Worm (Caenorhabditis elegans) whole organism, L1 larva: Measurements from ENCODE around the gene C36B7.2.
A peak's percentile ranks its signal among the peaks of the same experiment; 100 is the strongest.

ENCODE experiments used
- C04F5.9 ChIP-seq: sonication (generic microtip); optimal IDR thresholded peaks from 2 replicates; lab custom pipeline; 2016; ENCODE audit warnings: missing genetic modification characterization, missing compliant biosample characterization
- C34B4.2 ChIP-seq: sonication (generic microtip); optimal IDR thresholded peaks from 2 replicates; lab custom pipeline; 2017; ENCODE audit warnings: mild to moderate bottlenecking, missing genetic modification characterization, missing compliant biosample characterization
- Y116A8C.19 ChIP-seq: sonication (generic microtip); optimal IDR thresholded peaks from 2 replicates; lab custom pipeline; 2016; ENCODE audit warnings: missing compliant biosample characterization, missing genetic modification characterization, borderline replicate concordance
- ama-1 ChIP-seq: fragments of 150-350 bp; optimal IDR thresholded peaks from 2 replicates; lab custom pipeline; 2014
- blmp-1 ChIP-seq: fragments of 150-350 bp; optimal IDR thresholded peaks from 2 replicates; lab custom pipeline; 2014; ENCODE audit warnings: missing biosample characterization, missing genetic modification characterization
- ceh-8 ChIP-seq: fragments of 200-800 bp; sonication (Bioruptor generic); optimal IDR thresholded peaks from 2 replicates; lab custom pipeline; 2018; ENCODE audit warnings: mild to moderate bottlenecking, missing genetic modification characterization, moderate library complexity, missing compliant biosample characterization
- ceh-88 ChIP-seq: fragments of 200-800 bp; sonication (Bioruptor generic); IDR thresholded peaks from 2 replicates; pipeline ENCODE4 v1.3.6; 2022; ENCODE audit warnings: missing genetic modification characterization, missing compliant biosample characterization
- ceh-90 ChIP-seq: sonication (generic microtip); optimal IDR thresholded peaks from 2 replicates; lab custom pipeline; 2016; ENCODE audit warnings: missing genetic modification characterization, missing compliant biosample characterization
- dpl-1 ChIP-seq, 3 experiments: fragments of 150-350 bp in 2 of 3; sonication (generic microtip) in 1 of 3; optimal IDR thresholded peaks; 2 replicates each; lab custom pipeline; 2014 to 2017; ENCODE audit warnings: missing biosample characterization in 3 of 3, missing genetic modification characterization in 3 of 3, missing genetic modification reagents in 3 of 3
- dsc-1 ChIP-seq: sonication (generic microtip); optimal IDR thresholded peaks from 2 replicates; lab custom pipeline; 2016; ENCODE audit warnings: mild to moderate bottlenecking, missing genetic modification characterization, missing compliant biosample characterization
- efl-1 ChIP-seq, 4 experiments: fragments of 150-350 bp; optimal IDR thresholded peaks in 3 of 4; peaks in 1 of 4; 1 replicate in 1 of 4; 2 replicates in 3 of 4; lab custom pipeline; 2014; ENCODE audit warnings: missing biosample characterization in 2 of 4, missing genetic modification characterization in 2 of 4, missing genetic modification reagents in 2 of 4
- efl-3 ChIP-seq: fragments of 200-800 bp; sonication (Bioruptor generic); optimal IDR thresholded peaks from 2 replicates; lab custom pipeline; 2018; ENCODE audit warnings: mild to moderate bottlenecking, missing genetic modification characterization, missing compliant biosample characterization
- egl-13 ChIP-seq: sonication (generic microtip); optimal IDR thresholded peaks from 2 replicates; lab custom pipeline; 2016; ENCODE audit warnings: missing genotype, missing genetic modification reagents, missing genetic modification characterization, missing compliant biosample characterization
- egl-27 ChIP-seq, 2 experiments: fragments of 150-350 bp in 1 of 2; sonication (generic microtip); optimal IDR thresholded peaks; 3 replicates each; lab custom pipeline; 2017 to 2018; ENCODE audit warnings: missing biosample characterization in 2 of 2, missing genetic modification characterization in 2 of 2, missing genetic modification reagents in 2 of 2
- fkh-4 ChIP-seq: sonication (generic microtip); optimal IDR thresholded peaks from 2 replicates; lab custom pipeline; 2016; ENCODE audit warnings: missing compliant biosample characterization, missing genetic modification characterization, borderline replicate concordance
- fos-1 ChIP-seq: fragments of 150-350 bp; optimal IDR thresholded peaks from 2 replicates; lab custom pipeline; 2014; ENCODE audit warnings: missing biosample characterization, missing genetic modification characterization
- hlh-17 ChIP-seq: fragments of 200-800 bp; sonication (Bioruptor generic); optimal IDR thresholded peaks from 2 replicates; lab custom pipeline; 2018; ENCODE audit warnings: missing genetic modification characterization, mild to moderate bottlenecking, missing compliant biosample characterization, moderate library complexity, borderline replicate concordance
- hlh-4 ChIP-seq: sonication (generic microtip); optimal IDR thresholded peaks from 2 replicates; lab custom pipeline; 2016; ENCODE audit warnings: mild to moderate bottlenecking, missing genetic modification characterization, missing compliant biosample characterization
- jun-1 ChIP-seq: fragments of 150-350 bp; optimal IDR thresholded peaks from 2 replicates; lab custom pipeline; 2014; ENCODE audit warnings: missing biosample characterization, missing genetic modification reagents, missing genetic modification characterization
- lin-14 ChIP-seq: fragments of 200-800 bp; sonication (Bioruptor generic); optimal IDR thresholded peaks from 2 replicates; lab custom pipeline; 2018; ENCODE audit warnings: mild to moderate bottlenecking, missing genetic modification characterization, moderate library complexity, missing compliant biosample characterization
- lin-15B ChIP-seq: fragments of 150-350 bp; sonication (generic microtip); optimal IDR thresholded peaks from 3 replicates; lab custom pipeline; 2014; ENCODE audit warnings: missing biosample characterization, missing genetic modification characterization
- lir-3 ChIP-seq: sonication (generic microtip); optimal IDR thresholded peaks from 2 replicates; lab custom pipeline; 2016; ENCODE audit warnings: mild to moderate bottlenecking, missing genetic modification characterization, moderate library complexity, missing compliant biosample characterization; ENCODE audit not compliant: poor library complexity
- mdl-1 ChIP-seq, 2 experiments: fragments of 150-350 bp; optimal IDR thresholded peaks; 2 replicates each; lab custom pipeline; 2014 to 2017; ENCODE audit warnings: missing biosample characterization in 2 of 2, missing genetic modification characterization in 2 of 2, inconsistent platforms in 1 of 2
- mef-2 ChIP-seq: fragments of 150-350 bp; optimal IDR thresholded peaks from 2 replicates; lab custom pipeline; 2014; ENCODE audit warnings: missing biosample characterization, missing genetic modification characterization
- nhr-12 ChIP-seq: sonication (generic microtip); optimal IDR thresholded peaks from 2 replicates; lab custom pipeline; 2017; ENCODE audit warnings: missing biosample characterization, missing genetic modification characterization
- nhr-19 ChIP-seq: fragments of 200-800 bp; sonication (Bioruptor generic); conservative IDR thresholded peaks from 2 replicates; pipeline ENCODE4 v1.3.6; 2022; ENCODE audit warnings: missing genetic modification characterization, missing compliant biosample characterization
- nhr-20 ChIP-seq: sonication (generic microtip); optimal IDR thresholded peaks from 2 replicates; lab custom pipeline; 2016; ENCODE audit warnings: mild to moderate bottlenecking, missing genetic modification characterization, missing compliant biosample characterization
- nhr-237 ChIP-seq: fragments of 150-350 bp; optimal IDR thresholded peaks from 2 replicates; lab custom pipeline; 2014; ENCODE audit warnings: missing biosample characterization, missing genetic modification characterization
- nhr-28 ChIP-seq: fragments of 150-350 bp; optimal IDR thresholded peaks from 2 replicates; lab custom pipeline; 2014; ENCODE audit warnings: missing biosample characterization, missing genetic modification characterization
- nhr-71 ChIP-seq: sonication (generic microtip); optimal IDR thresholded peaks from 2 replicates; lab custom pipeline; 2016; ENCODE audit warnings: mild to moderate bottlenecking, missing genetic modification characterization, moderate library complexity, missing compliant biosample characterization
- nhr-76 ChIP-seq: sonication (generic microtip); optimal IDR thresholded peaks from 2 replicates; lab custom pipeline; 2017; ENCODE audit warnings: missing biosample characterization, missing genetic modification characterization
- nhr-84 ChIP-seq: sonication (generic microtip); optimal IDR thresholded peaks from 2 replicates; lab custom pipeline; 2017; ENCODE audit warnings: missing biosample characterization, missing genetic modification characterization
- nhr-85 ChIP-seq: sonication (generic microtip); peaks from one replicate; lab custom pipeline; 2016; ENCODE audit warnings: missing genetic modification characterization, inconsistent platforms, missing compliant biosample characterization
- pag-3 ChIP-seq: sonication (generic microtip); optimal IDR thresholded peaks from 2 replicates; lab custom pipeline; 2017; ENCODE audit warnings: missing genetic modification characterization, mild to moderate bottlenecking, missing compliant biosample characterization, antibody characterized with exemption, borderline replicate concordance; ENCODE audit not compliant: insufficient read depth
- sup-37 ChIP-seq: fragments of 200-800 bp; sonication (Bioruptor generic); optimal IDR thresholded peaks from 2 replicates; lab custom pipeline; 2018; ENCODE audit warnings: mild to moderate bottlenecking, missing genetic modification characterization, missing compliant biosample characterization
- unc-30 ChIP-seq: sonication (generic microtip); optimal IDR thresholded peaks from 2 replicates; lab custom pipeline; 2017; ENCODE audit warnings: missing biosample characterization, missing genetic modification characterization
- unc-98 ChIP-seq: fragments of 200-800 bp; sonication (Bioruptor generic); IDR thresholded peaks from 2 replicates; pipeline ENCODE4 v1.3.6; 2022; ENCODE audit warnings: missing genetic modification characterization, missing compliant biosample characterization
- xbp-1 ChIP-seq: sonication (generic microtip); optimal IDR thresholded peaks from 2 replicates; lab custom pipeline; 2016; ENCODE audit warnings: missing genetic modification characterization, missing compliant biosample characterization
- zip-4 ChIP-seq: fragments of 200-800 bp; sonication (Bioruptor generic); optimal IDR thresholded peaks from 2 replicates; lab custom pipeline; 2018; ENCODE audit warnings: mild to moderate bottlenecking, missing genetic modification characterization, moderate library complexity, missing compliant biosample characterization
- ztf-11 ChIP-seq, 2 experiments: sonication (generic microtip); optimal IDR thresholded peaks; 2 replicates each; lab custom pipeline; 2016 to 2017; ENCODE audit warnings: missing genetic modification characterization in 2 of 2, missing biosample characterization in 1 of 2, missing compliant biosample characterization in 1 of 2

Gene C36B7.2

DNA sequence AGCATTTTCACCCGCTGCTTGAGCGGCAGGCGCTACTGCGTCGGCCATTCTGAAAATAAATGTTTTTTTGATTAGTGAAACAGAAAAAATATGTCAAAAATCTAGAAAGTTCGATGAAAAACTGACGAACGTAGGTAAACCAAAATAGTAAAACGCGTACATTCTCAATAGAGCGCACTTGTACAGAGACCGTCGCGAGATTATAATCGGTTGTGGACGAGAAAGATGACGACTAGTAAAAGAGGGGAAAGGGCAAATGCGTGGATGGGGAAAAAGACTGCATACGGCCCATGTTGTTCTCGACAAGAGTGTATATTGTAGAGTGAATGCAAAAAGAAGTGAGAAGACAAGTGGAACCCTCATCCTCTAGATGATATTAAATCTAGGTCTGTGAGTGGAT is 5.9 kb upstream of the C36B7.2 start, which contains the start of gene C36B7.6 (continued):
- TF ChIP-seq unc-30 (tag; lab: Kevin White, UChicago) (no peak), egl-27 (tag; optimal IDR thresholded peaks at IDR 0.05; lab: Kevin White, UChicago) (no peak), ama-1 (lab: Kevin White, UChicago) (no peak), unc-98 (GFP tag; lab: Robert Waterston, UW) (no peak), nhr-12 (no peak), hlh-17 (GFP tag; lab: Kevin White, UChicago) (no peak), pag-3 (tag; lab: Kevin White, UChicago) (no peak), blmp-1 (peak; percentile 74), ceh-88 (GFP tag; lab: Robert Waterston, UW) (no peak), egl-13 (no peak), fkh-4 (tag; lab: Kevin White, UChicago) (no peak), dpl-1 (GFP tag; optimal IDR thresholded peaks at IDR 0.05; lab: Kevin White, UChicago) (peak; percentile 16 to 31 (median 29)), C04F5.9 (no peak), lin-15B (tag; lab: Kevin White, UChicago) (peak; percentile 22), nhr-19 (GFP tag; lab: Robert Waterston, UW) (0 out of 2 replicates have a peak, but pooled peaks have one; percentile 5), jun-1 (no peak), ztf-11 (tag; optimal IDR thresholded peaks at IDR 0.05; lab: Kevin White, UChicago) (no peak), ceh-8 (GFP tag; lab: Kevin White, UChicago) (no peak), nhr-76 (tag; lab: Kevin White, UChicago) (no peak), mdl-1 (tag; optimal IDR thresholded peaks at IDR 0.05; lab: Kevin White, UChicago) (peak in 1 of 2 experiments; percentile 45), dsc-1 (tag; lab: Kevin White, UChicago) (no peak), hlh-4 (tag; lab: Kevin White, UChicago) (no peak), Y116A8C.19 (tag; lab: Kevin White, UChicago) (no peak), nhr-237 (tag; lab: Kevin White, UChicago) (no peak), xbp-1 (peak; percentile 71), C34B4.2 (no peak), mef-2 (tag; lab: Kevin White, UChicago) (no peak), zip-4 (GFP tag; lab: Kevin White, UChicago) (no peak), lin-14 (GFP tag; lab: Kevin White, UChicago) (peak; percentile 69), nhr-20 (peak; percentile 26), ceh-90 (tag; lab: Kevin White, UChicago) (no peak), nhr-28 (tag; lab: Kevin White, UChicago) (no peak), efl-3 (GFP tag; lab: Kevin White, UChicago) (no peak)

DNA sequence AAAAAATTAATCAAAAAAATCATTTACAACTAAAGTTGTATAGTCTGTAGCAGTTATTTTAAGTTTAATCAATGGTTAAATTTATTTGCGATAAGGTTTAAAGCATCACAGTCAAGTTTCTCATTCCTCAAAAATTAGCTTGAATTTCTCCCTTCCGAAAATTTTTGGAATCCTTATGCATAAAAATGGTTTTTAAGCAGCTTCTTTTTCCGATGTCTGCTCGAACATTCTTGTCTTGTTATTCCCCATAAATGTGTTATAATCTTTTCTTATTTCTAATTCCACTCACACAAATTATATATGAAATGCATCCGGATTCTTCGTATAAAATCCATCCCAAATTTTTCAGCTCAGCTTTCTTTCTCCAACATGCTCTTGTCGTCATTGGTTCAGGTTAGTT is 4.7 kb upstream of the C36B7.2 start, which contains the start of gene C36B7.3:
TSS of gene C36B7.3 (plus strand) at position 301 of the 400 bp plus-strand sequence.
- TF ChIP-seq nhr-71 (tag; lab: Kevin White, UChicago) (no peak), ceh-90 (tag; lab: Kevin White, UChicago) (no peak), lir-3 (tag; lab: Kevin White, UChicago) (no peak), unc-98 (GFP tag; lab: Robert Waterston, UW) (no peak), nhr-28 (tag; lab: Kevin White, UChicago) (no peak), pag-3 (tag; lab: Kevin White, UChicago) (no peak), dsc-1 (tag; lab: Kevin White, UChicago) (peak; percentile 3)
- TF ChIP-seq, all 84 proteins: peak for 1

DNA sequence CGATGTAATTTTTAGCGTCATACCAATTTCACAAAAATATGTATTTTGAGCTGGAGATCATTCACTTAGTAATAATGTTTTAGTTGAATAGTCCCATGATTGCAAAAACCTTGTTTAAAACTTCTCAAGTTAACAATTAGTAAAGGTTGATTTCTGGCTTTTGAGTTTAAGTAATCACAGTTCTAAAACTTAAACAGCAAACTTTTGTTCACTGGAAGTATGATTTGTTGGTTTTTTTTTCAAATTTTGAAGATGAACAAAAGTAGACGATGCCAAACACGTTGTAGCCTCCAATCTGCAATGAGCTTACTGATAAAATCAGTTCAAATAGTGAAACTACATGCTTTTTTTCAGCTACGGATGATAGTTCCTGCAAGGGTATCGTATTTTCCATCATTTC is 6.4 kb downstream of the C36B7.2 start, which contains the start of gene C36B7.1:
TSS of gene C36B7.1 (plus strand) at position 301 of the 400 bp plus-strand sequence.
- no peak for TF ChIP-seq blmp-1
- TF ChIP-seq nhr-85 (tag; lab: Kevin White, UChicago), result no peak
- TF ChIP-seq ama-1 (lab: Kevin White, UChicago), result no peak
- no peak for TF ChIP-seq unc-98 (GFP tag; lab: Robert Waterston, UW)
- TF ChIP-seq xbp-1, result no peak
- TF ChIP-seq efl-1 (optimal IDR thresholded peaks at IDR 0.05; lab: Kevin White, UChicago), result no peak
- no peak for TF ChIP-seq efl-1 (GFP tag; optimal IDR thresholded peaks at IDR 0.05 in 1 of 2; lab: Kevin White, UChicago)
- TF ChIP-seq fos-1 (tag; lab: Kevin White, UChicago), result no peak
- no peak for TF ChIP-seq nhr-71 (tag; lab: Kevin White, UChicago)
- TF ChIP-seq sup-37 (GFP tag; lab: Kevin White, UChicago), result no peak
- TF ChIP-seq hlh-17 (GFP tag; lab: Kevin White, UChicago), result no peak
- TF ChIP-seq Y116A8C.19 (tag; lab: Kevin White, UChicago), result no peak
- TF ChIP-seq nhr-84 (tag; lab: Kevin White, UChicago), result no peak
- TF ChIP-seq, all 84 proteins: peak for 0
